Worm (Caenorhabditis elegans): ENCODE data around the gene mpst-1.
A peak's percentile ranks its signal among the peaks of the same experiment; 100 is the strongest.

Gene mpst-1

DNA sequence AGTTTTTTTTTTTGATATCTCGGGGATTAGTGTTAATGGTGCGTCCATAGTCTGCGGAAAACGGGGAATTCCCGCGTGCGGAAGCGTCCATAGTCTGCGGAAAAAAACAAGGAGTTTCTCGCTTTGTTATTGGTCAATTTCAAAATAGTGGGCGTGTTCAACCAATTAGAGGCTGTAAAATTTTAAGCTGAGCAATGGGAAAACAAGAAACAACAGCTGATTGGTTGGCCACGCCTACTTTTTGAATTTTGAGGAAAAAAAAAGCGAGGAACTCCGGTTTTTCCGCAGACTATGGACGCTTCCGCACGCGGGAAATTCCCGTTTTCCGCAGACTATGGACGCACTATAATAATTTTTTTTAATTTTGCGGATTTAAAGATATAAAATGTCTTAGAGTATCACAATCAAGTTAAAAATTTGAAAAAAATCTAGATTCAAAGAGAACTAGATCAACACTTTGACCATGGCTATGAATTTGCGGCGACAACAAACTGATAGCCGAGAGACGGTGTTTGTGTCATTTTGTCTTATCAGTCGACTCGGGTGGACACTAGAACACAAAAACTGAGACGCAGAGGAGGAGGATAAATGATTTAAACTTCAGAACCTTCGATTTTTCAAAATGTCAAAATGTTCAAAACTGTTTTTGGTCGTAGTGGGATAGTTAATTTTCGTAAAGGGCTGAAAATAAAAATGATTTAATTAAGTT is 3.6 kb downstream of the mpst-1 start:
- TF ChIP-seq ama-1 (optimal IDR thresholded peaks at IDR 0.05) = peak; percentile 6
- TF ChIP-seq fos-1 (tag; optimal IDR thresholded peaks at IDR 0.05) = peak; percentile 54

- TF ChIP-seq lin-39 (tag; optimal IDR thresholded peaks at IDR 0.05) (no peak), fos-1 (tag; optimal IDR thresholded peaks at IDR 0.05) (peak; percentile 32), sma-3 (GFP tag; optimal IDR thresholded peaks at IDR 0.05) (peak; percentile 37), C34F6.9 (tag; optimal IDR thresholded peaks at IDR 0.05) (peak; percentile 54), lin-13 (GFP tag; optimal IDR thresholded peaks at IDR 0.05) (peak; percentile 76), nhr-77 (tag; optimal IDR thresholded peaks at IDR 0.05) (no peak), ZK546.5 (tag; optimal IDR thresholded peaks at IDR 0.05) (no peak), gmeb-1 (tag; optimal IDR thresholded peaks at IDR 0.05) (peak; percentile 57), sma-9 (GFP tag; optimal IDR thresholded peaks at IDR 0.05) (peak; percentile 40), sma-9 (tag; optimal IDR thresholded peaks at IDR 0.05) (no peak), nhr-6 (tag; optimal IDR thresholded peaks at IDR 0.05) (peak; percentile 45), nhr-25 (tag; optimal IDR thresholded peaks at IDR 0.05) (peak; percentile 59), aly-2 (tag; optimal IDR thresholded peaks at IDR 0.05) (no peak), unc-62 (GFP tag; optimal IDR thresholded peaks at IDR 0.05) (no peak), nhr-129 (tag; optimal IDR thresholded peaks at IDR 0.05) (peak; percentile 85), lsy-2 (tag; optimal IDR thresholded peaks at IDR 0.05) (peak in 1 of 2 experiments; percentile 62), ztf-4 (tag; optimal IDR thresholded peaks at IDR 0.05) (peak; percentile 80), crh-2 (tag; optimal IDR thresholded peaks at IDR 0.05) (peak; percentile 82), skn-1 (tag; optimal IDR thresholded peaks at IDR 0.05) (peak; percentile 12), mdl-1 (tag; optimal IDR thresholded peaks at IDR 0.05) (peak in 1 of 2 experiments; percentile 36), nhr-21 (tag; optimal IDR thresholded peaks at IDR 0.05) (peak; percentile 25), F13H6.1 (tag; optimal IDR thresholded peaks at IDR 0.05) (peak; percentile 33)
Measured at ce11 chrV:11822461-11822939, 4.4 kb downstream of the mpst-1 start, which contains the start of gene pyc-1. Gene pyc-1, minus strand, starts transcription at chrV:11822529.

ce11 chrV:11820551-11820950 is 6.3 kb downstream of the mpst-1 start:
- TF ChIP-seq nhr-11 (tag; optimal IDR thresholded peaks at IDR 0.05) (no peak), sma-9 (GFP tag; optimal IDR thresholded peaks at IDR 0.05) (peak; percentile 47), sma-9 (tag; optimal IDR thresholded peaks at IDR 0.05) (no peak), nhr-12 (tag; optimal IDR thresholded peaks at IDR 0.05) (no peak), ceh-82 (tag; optimal IDR thresholded peaks at IDR 0.05) (no peak), ama-1 (optimal IDR thresholded peaks at IDR 0.05) (peak; percentile 53), fos-1 (tag; optimal IDR thresholded peaks at IDR 0.05) (peak; percentile 65)

ce11 chrV:11819451-11819850 is 7.4 kb downstream of the mpst-1 start:
- TF ChIP-seq nhr-25 (tag; optimal IDR thresholded peaks at IDR 0.05) = no peak
- TF ChIP-seq egl-27 (tag; optimal IDR thresholded peaks at IDR 0.05) = no peak
- no peak for TF ChIP-seq mbf-1 (tag; optimal IDR thresholded peaks at IDR 0.05)
- TF ChIP-seq Y55F3AM.14 (GFP tag; optimal IDR thresholded peaks at IDR 0.05) = no peak
- no peak for TF ChIP-seq nhr-23 (tag; optimal IDR thresholded peaks at IDR 0.05)
- TF ChIP-seq elt-3 (tag; optimal IDR thresholded peaks at IDR 0.05) = no peak
- TF ChIP-seq F13H6.1 (tag; optimal IDR thresholded peaks at IDR 0.05) = no peak
- no peak for TF ChIP-seq ztf-4 (tag; optimal IDR thresholded peaks at IDR 0.05)

ce11 chrV:11818786-11819185 is 8.1 kb downstream of the mpst-1 start:
- TF ChIP-seq nhr-6 (tag; optimal IDR thresholded peaks at IDR 0.05) = no peak

DNA sequence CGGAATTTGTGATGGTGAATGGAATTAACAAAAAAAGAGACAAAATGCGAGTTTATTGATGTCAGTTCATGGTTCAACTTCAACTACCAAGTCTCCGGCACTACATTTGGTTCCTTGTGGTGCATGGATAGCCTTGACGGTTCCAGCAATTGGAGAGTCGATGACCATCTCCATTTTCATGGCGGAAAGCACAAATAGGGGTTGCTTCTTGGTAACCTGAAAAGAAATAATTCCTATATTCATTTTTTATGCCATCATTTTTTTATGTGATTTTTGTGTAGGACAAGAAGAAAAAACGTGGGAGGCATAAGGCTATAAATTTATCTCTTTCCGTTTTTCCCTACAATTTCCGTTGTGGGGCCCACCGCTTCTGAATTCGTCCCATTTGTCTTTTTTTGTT is 8.8 kb downstream of the mpst-1 start:
- TF ChIP-seq egl-27 (tag; optimal IDR thresholded peaks at IDR 0.05) (no peak), crh-2 (tag; optimal IDR thresholded peaks at IDR 0.05) (no peak), peb-1 (tag; optimal IDR thresholded peaks at IDR 0.05) (no peak), ZK546.5 (tag; optimal IDR thresholded peaks at IDR 0.05) (no peak), elt-3 (tag; optimal IDR thresholded peaks at IDR 0.05) (no peak), unc-55 (GFP tag; optimal IDR thresholded peaks at IDR 0.05) (no peak), nhr-129 (tag; optimal IDR thresholded peaks at IDR 0.05) (no peak), nhr-25 (tag; optimal IDR thresholded peaks at IDR 0.05) (no peak), nhr-12 (tag; optimal IDR thresholded peaks at IDR 0.05) (no peak), R02D3.7 (tag; optimal IDR thresholded peaks at IDR 0.05) (no peak), zag-1 (tag; optimal IDR thresholded peaks at IDR 0.05) (no peak), nhr-77 (tag; optimal IDR thresholded peaks at IDR 0.05) (no peak), ztf-1 (GFP tag; conservative IDR thresholded peaks at IDR 0.05) (no peak), F13H6.1 (tag; optimal IDR thresholded peaks at IDR 0.05) (no peak), blmp-1 (tag; optimal IDR thresholded peaks at IDR 0.05; ENCODE audit: insufficient read depth) (no peak), unc-39 (tag; optimal IDR thresholded peaks at IDR 0.05) (no peak)

Data from whole organism, L2 larva.